Worm (Caenorhabditis elegans) whole organism, L4/young adult: ENCODE measurements around the gene gcy-4.

Experiments used
- W03F9.2 ChIP-seq: fragments of 150-350 bp; optimal IDR thresholded peaks from 2 replicates; lab custom pipeline; 2014; ENCODE audit warnings: missing biosample characterization, missing genetic modification characterization
- him-1 ChIP-seq: sonication (generic microtip); optimal IDR thresholded peaks from 2 replicates; lab custom pipeline; 2016; ENCODE audit warnings: missing genotype, missing genetic modification reagents, missing genetic modification characterization, missing compliant biosample characterization

ce11 chrII:10303663-10304115 is 4.9 kb downstream of the gcy-4 start, which contains the start of gene vha-9:
- TF ChIP-seq him-1 (tag; lab: Kevin White, UChicago) (no peak), W03F9.2 (tag; lab: Kevin White, UChicago) (peak; percentile 56)
